3 fruit fly cellular contexts compared by ENCODE assay signal in the genomic region with DNA sequence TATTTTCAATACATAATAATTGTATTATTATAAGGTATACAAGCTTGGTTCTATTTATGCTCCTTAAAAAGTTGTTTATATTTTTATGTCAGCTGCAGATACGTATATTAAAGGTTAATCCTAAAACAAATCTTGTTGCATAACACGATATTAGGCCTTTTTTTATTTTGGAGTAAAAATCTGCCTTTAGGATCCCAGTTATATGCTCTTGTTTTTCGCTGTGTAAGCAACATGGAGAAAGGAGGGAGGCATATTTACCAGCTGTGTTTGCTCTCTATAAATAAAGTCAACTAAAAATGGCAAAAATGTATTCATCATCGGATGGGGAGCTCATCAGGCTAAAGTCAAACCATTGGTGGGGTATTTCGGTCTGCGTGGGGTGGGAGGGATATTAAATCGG.
A peak's percentile ranks its signal among the peaks of the same experiment; 100 is the strongest.
TF ChIP-seq lines count a peak whose summit lies in the region.

No protein-coding gene starts in this region.

TF ChIP-seq in whole organism, embryonic, 481 proteins besides CTCF, POLR2A, EP300 and RAD21 (continued from another document and continues in another):
- no peak for TF ChIP-seq esg (GFP tag; conservative IDR thresholded peaks at IDR 0.05; lab: Robert Waterston, UW)
- no peak for TF ChIP-seq MESR4 (GFP tag; optimal IDR thresholded peaks at IDR 0.05; lab: Kevin White, UChicago)
- no peak for TF ChIP-seq emc (GFP tag; optimal IDR thresholded peaks at IDR 0.05; lab: Kevin White, UChicago)
- no peak for TF ChIP-seq pum (GFP tag; optimal IDR thresholded peaks at IDR 0.05; lab: Kevin White, UChicago)
- no peak for TF ChIP-seq CG4730 (GFP tag; IDR thresholded peaks at IDR 0.05; lab: Robert Waterston, UW)
- no peak for TF ChIP-seq CG12942 (GFP tag; optimal IDR thresholded peaks at IDR 0.05; lab: Kevin White, UChicago)
- TF ChIP-seq phol (tag; optimal IDR thresholded peaks at IDR 0.05; lab: Kevin White, UChicago): peak; percentile 51
- no peak for TF ChIP-seq CG11085 (GFP tag; IDR thresholded peaks at IDR 0.05; lab: Robert Waterston, UW)
- TF ChIP-seq Xrp1 (GFP tag; IDR thresholded peaks at IDR 0.05; lab: Robert Waterston, UW): peak; percentile 32; the same call in 1 of the 2 replicates
- no peak for TF ChIP-seq shn (GFP tag; optimal IDR thresholded peaks at IDR 0.05; lab: Kevin White, UChicago)
- TF ChIP-seq bsh (GFP tag; optimal IDR thresholded peaks at IDR 0.05; lab: Kevin White, UChicago): peak in 1 of 2 experiments; percentile 57
- TF ChIP-seq CG8924 (tag; optimal IDR thresholded peaks at IDR 0.05; lab: Kevin White, UChicago): peak; percentile 24
- TF ChIP-seq dmrt11E (tag; optimal IDR thresholded peaks at IDR 0.05; lab: Kevin White, UChicago): peak; percentile 37
- peak; percentile 55 for TF ChIP-seq CG17361 (GFP tag; IDR thresholded peaks at IDR 0.05; lab: Robert Waterston, UW)
- TF ChIP-seq Max (GFP tag; optimal IDR thresholded peaks at IDR 0.05; lab: Kevin White, UChicago): no peak
- no peak for TF ChIP-seq CG3065 (GFP tag; optimal IDR thresholded peaks at IDR 0.05; lab: Kevin White, UChicago)
- 0 out of 3 replicates have a peak, but pooled peaks have one; percentile 18 for TF ChIP-seq row (GFP tag; IDR thresholded peaks at IDR 0.05; lab: Robert Waterston, UW)
- TF ChIP-seq Atf3 (GFP tag; optimal IDR thresholded peaks at IDR 0.05; lab: Kevin White, UChicago): no peak
- no peak for TF ChIP-seq MBD-R2 (GFP tag; IDR thresholded peaks at IDR 0.05; lab: Robert Waterston, UW)
- no peak for TF ChIP-seq CG10321 (GFP tag; IDR thresholded peaks at IDR 0.05; lab: Robert Waterston, UW)
- peak; percentile 19 for TF ChIP-seq CG8388 (GFP tag; optimal IDR thresholded peaks at IDR 0.05; lab: Kevin White, UChicago)
- peak; percentile 37 for TF ChIP-seq Ssrp (tag; optimal IDR thresholded peaks at IDR 0.05; lab: Kevin White, UChicago)
- TF ChIP-seq Ets97D (GFP tag; optimal IDR thresholded peaks at IDR 0.05; lab: Kevin White, UChicago): no peak
- TF ChIP-seq D19B (GFP tag; optimal IDR thresholded peaks at IDR 0.05; lab: Kevin White, UChicago): peak; percentile 7
- peak; percentile 3 for TF ChIP-seq D19A (tag; optimal IDR thresholded peaks at IDR 0.05; lab: Kevin White, UChicago)
- no peak for TF ChIP-seq CG43689 (GFP tag; IDR thresholded peaks at IDR 0.05; lab: Robert Waterston, UW)
- TF ChIP-seq kay (GFP tag; optimal IDR thresholded peaks at IDR 0.05; lab: Kevin White, UChicago): no peak
- no peak for TF ChIP-seq Meics (GFP tag; optimal IDR thresholded peaks at IDR 0.05; lab: Kevin White, UChicago)
- TF ChIP-seq HHEX (GFP tag; optimal IDR thresholded peaks at IDR 0.05; lab: Kevin White, UChicago): peak; percentile 38
- 0 out of 2 replicates have a peak, but pooled peaks have one; percentile 10 for TF ChIP-seq sisA (GFP tag; IDR thresholded peaks at IDR 0.05; lab: Robert Waterston, UW)
- no peak for TF ChIP-seq vnd (GFP tag; IDR thresholded peaks at IDR 0.05; lab: Robert Waterston, UW; ENCODE audit: partially characterized antibody)
- peak; percentile 51 for TF ChIP-seq CG15269 (tag; optimal IDR thresholded peaks at IDR 0.05; lab: Kevin White, UChicago)
- no peak for TF ChIP-seq Hr78 (GFP tag; optimal IDR thresholded peaks at IDR 0.05; lab: Kevin White, UChicago)
- TF ChIP-seq CG15514 (GFP tag; optimal IDR thresholded peaks at IDR 0.05; lab: Kevin White, UChicago): peak; percentile 5
- peak; percentile 49 for TF ChIP-seq CoRest (tag; optimal IDR thresholded peaks at IDR 0.05; lab: Kevin White, UChicago)
- no peak for TF ChIP-seq CG31388 (GFP tag; optimal IDR thresholded peaks at IDR 0.05; lab: Kevin White, UChicago)
- TF ChIP-seq CG16779 (GFP tag; IDR thresholded peaks at IDR 0.05; lab: Robert Waterston, UW): no peak
- TF ChIP-seq Blimp-1 (GFP tag; optimal IDR thresholded peaks at IDR 0.05; lab: Kevin White, UChicago): peak; percentile 40
- no peak for TF ChIP-seq NC2α (GFP tag; optimal IDR thresholded peaks at IDR 0.05; lab: Kevin White, UChicago)
- no peak for TF ChIP-seq CG4854 (GFP tag; optimal IDR thresholded peaks at IDR 0.05; lab: Kevin White, UChicago)
- TF ChIP-seq sens (GFP tag; lab: Kevin White, UChicago): peak; percentile 47
- no peak for TF ChIP-seq p53 (GFP tag; optimal IDR thresholded peaks at IDR 0.05; lab: Kevin White, UChicago)
- TF ChIP-seq Dip3 (GFP tag; optimal IDR thresholded peaks at IDR 0.05; lab: Kevin White, UChicago): no peak

TF ChIP-seq in whole organism, prepupa, 60 proteins besides CTCF, POLR2A, EP300 and RAD21 (continued from another document):
- TF ChIP-seq CG4318 (GFP tag; optimal IDR thresholded peaks at IDR 0.05; lab: Kevin White, UChicago) (peak; percentile 7), CG7368 (GFP tag; optimal IDR thresholded peaks at IDR 0.05; lab: Kevin White, UChicago) (no peak), esn (GFP tag; optimal IDR thresholded peaks at IDR 0.05; lab: Kevin White, UChicago) (peak; percentile 39), CG3032 (tag; optimal IDR thresholded peaks at IDR 0.05; lab: Kevin White, UChicago) (peak; percentile 9), CG16779 (tag; optimal IDR thresholded peaks at IDR 0.05; lab: Kevin White, UChicago) (no peak), CG11294 (GFP tag; IDR thresholded peaks at IDR 0.05; lab: Robert Waterston, UW) (no peak), Eip75B (GFP tag; optimal IDR thresholded peaks at IDR 0.05; lab: Kevin White, UChicago) (peak; percentile 9), dac (GFP tag; optimal IDR thresholded peaks at IDR 0.05; lab: Kevin White, UChicago) (no peak), Gug (GFP tag; IDR thresholded peaks at IDR 0.05; lab: Robert Waterston, UW) (no peak), Sox15 (GFP tag; optimal IDR thresholded peaks at IDR 0.05; lab: Kevin White, UChicago) (no peak), vri (GFP tag; optimal IDR thresholded peaks at IDR 0.05; lab: Kevin White, UChicago) (no peak), CG15336 (GFP tag; IDR thresholded peaks at IDR 0.05; lab: Robert Waterston, UW) (peak; percentile 40; the same call in 1 of the 2 replicates), svp (GFP tag; lab: Kevin White, UChicago) (no peak), net (GFP tag; optimal IDR thresholded peaks at IDR 0.05; lab: Kevin White, UChicago) (peak; percentile 28), CG8632 (GFP tag; optimal IDR thresholded peaks at IDR 0.05; lab: Kevin White, UChicago) (peak; percentile 11), Ets96B (tag; optimal IDR thresholded peaks at IDR 0.05; lab: Kevin White, UChicago) (peak; percentile 0), topi (GFP tag; optimal IDR thresholded peaks at IDR 0.05; lab: Kevin White, UChicago) (peak; percentile 18), Lpt (GFP tag; optimal IDR thresholded peaks at IDR 0.05; lab: Kevin White, UChicago) (no peak), Eip93F (GFP tag; optimal IDR thresholded peaks at IDR 0.05; lab: Kevin White, UChicago) (no peak), spab (GFP tag; optimal IDR thresholded peaks at IDR 0.05; lab: Kevin White, UChicago) (no peak), CG10631 (GFP tag; optimal IDR thresholded peaks at IDR 0.05; lab: Kevin White, UChicago) (peak; percentile 23), Hr4 (GFP tag; optimal IDR thresholded peaks at IDR 0.05; lab: Kevin White, UChicago) (peak; percentile 17), Met (GFP tag; optimal IDR thresholded peaks at IDR 0.05; lab: Kevin White, UChicago) (peak; percentile 19), CG6276 (GFP tag; optimal IDR thresholded peaks at IDR 0.05; lab: Kevin White, UChicago) (peak; percentile 44), eg (GFP tag; IDR thresholded peaks at IDR 0.05; lab: Robert Waterston, UW) (peak; percentile 30; the same call in 1 of the 3 replicates), lz (GFP tag; optimal IDR thresholded peaks at IDR 0.05; lab: Kevin White, UChicago) (no peak), acj6 (GFP tag; optimal IDR thresholded peaks at IDR 0.05; lab: Kevin White, UChicago) (peak; percentile 13), CG31627 (GFP tag; optimal IDR thresholded peaks at IDR 0.05; lab: Kevin White, UChicago) (peak; percentile 16), achi (GFP tag; optimal IDR thresholded peaks at IDR 0.05; lab: Kevin White, UChicago) (peak; percentile 13), CG11762 (GFP tag; optimal IDR thresholded peaks at IDR 0.05; lab: Kevin White, UChicago; ENCODE audit: insufficient read depth) (no peak), CG6163 (GFP tag; IDR thresholded peaks at IDR 0.05; lab: Robert Waterston, UW) (0 out of 3 replicates have a peak, but pooled peaks have one; percentile 21), CG32006 (GFP tag; optimal IDR thresholded peaks at IDR 0.05; lab: Kevin White, UChicago) (peak; percentile 50), pdm3 (GFP tag; optimal IDR thresholded peaks at IDR 0.05; lab: Kevin White, UChicago) (peak; percentile 6), ss (GFP tag; optimal IDR thresholded peaks at IDR 0.05; lab: Kevin White, UChicago) (peak; percentile 30 to 34), CG8119 (GFP tag; IDR thresholded peaks at IDR 0.05; lab: Robert Waterston, UW) (no peak), CG6808 (GFP tag; optimal IDR thresholded peaks at IDR 0.05; lab: Kevin White, UChicago) (peak; percentile 27), salr (GFP tag; optimal IDR thresholded peaks at IDR 0.05; lab: Kevin White, UChicago) (no peak), CG11902 (GFP tag; optimal IDR thresholded peaks at IDR 0.05; lab: Kevin White, UChicago) (no peak)

TF ChIP-seq in whole organism, wandering third instar larva, 38 proteins besides CTCF, POLR2A, EP300 and RAD21 (continued from another document):
- no peak for TF ChIP-seq dl (GFP tag; optimal IDR thresholded peaks at IDR 0.05; lab: Kevin White, UChicago; ENCODE audit: insufficient read depth in 1 of 2, partially characterized antibody in 2 of 2)
- no peak for TF ChIP-seq tai (GFP tag; optimal IDR thresholded peaks at IDR 0.05; lab: Kevin White, UChicago)
